Fruit fly (Drosophila melanogaster): Measurements from ENCODE around the gene Spn88Ea.

Gene Spn88Ea

DNA sequence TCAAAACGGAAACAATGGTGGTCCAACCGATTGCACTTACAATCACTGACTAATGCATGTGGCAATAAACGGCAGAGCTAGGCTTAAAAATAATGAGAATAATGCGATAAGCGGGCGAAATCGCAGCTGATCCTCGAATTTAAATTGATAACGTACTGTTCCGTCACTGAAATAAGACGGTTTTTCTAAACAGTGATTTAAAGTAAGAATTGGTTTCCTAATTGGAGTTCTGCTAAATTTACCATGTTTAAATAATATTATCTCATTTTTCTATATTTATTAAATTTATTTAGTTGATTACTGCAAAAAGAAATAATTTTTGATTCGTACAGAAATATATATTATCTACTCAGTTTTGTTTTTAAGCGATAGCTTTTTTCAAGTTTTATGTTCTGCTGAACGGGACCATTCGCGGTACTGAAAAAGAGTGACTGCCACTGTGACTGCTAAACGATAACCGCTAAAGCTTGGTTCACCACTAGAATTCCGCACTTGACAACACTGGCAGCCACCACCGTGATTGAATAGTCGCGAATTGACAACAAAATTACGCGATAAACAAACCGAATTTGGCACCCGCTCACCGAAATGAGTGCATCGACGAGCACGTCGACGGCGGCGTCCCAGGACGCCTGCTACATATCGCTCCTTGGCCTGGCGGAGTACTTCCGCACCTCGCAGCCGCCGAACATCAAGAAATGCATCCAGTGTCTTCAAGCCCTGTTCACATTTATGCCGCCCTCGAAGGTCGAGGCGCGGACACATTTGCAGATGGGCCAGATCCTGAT lies 2.7 kb upstream of the Spn88Ea start, which contains the start of the genes Spn88Eb and Mau2:
Spn88Eb (minus strand) TSS at position 51 of the 788 bp plus-strand sequence.
Mau2 (plus strand) TSS at position 493 of the 788 bp plus-strand sequence.
- TF ChIP-seq noc (tag; optimal IDR thresholded peaks at IDR 0.05), result peak; percentile 36

DNA sequence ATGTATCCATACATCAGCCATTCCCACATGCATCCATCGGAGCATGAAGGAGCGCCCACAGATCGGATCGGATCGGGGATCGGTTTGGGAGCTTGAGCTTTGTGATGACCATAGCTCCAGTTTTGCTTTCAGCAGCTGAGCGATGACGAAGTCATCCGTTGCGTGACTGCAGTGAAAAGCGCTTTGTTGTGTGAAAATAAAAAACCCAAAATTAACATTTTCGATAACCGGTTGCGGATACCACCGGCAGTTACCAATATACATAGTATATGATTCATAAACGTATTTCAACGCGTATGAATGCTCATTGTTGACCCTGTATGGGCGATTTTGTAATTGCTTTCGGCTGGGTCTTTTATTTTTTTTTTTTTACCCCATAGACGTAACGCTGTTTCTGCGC lies 1.0 kb downstream of the Spn88Ea start:
- TF ChIP-seq noc (tag; optimal IDR thresholded peaks at IDR 0.05), result no peak

DNA sequence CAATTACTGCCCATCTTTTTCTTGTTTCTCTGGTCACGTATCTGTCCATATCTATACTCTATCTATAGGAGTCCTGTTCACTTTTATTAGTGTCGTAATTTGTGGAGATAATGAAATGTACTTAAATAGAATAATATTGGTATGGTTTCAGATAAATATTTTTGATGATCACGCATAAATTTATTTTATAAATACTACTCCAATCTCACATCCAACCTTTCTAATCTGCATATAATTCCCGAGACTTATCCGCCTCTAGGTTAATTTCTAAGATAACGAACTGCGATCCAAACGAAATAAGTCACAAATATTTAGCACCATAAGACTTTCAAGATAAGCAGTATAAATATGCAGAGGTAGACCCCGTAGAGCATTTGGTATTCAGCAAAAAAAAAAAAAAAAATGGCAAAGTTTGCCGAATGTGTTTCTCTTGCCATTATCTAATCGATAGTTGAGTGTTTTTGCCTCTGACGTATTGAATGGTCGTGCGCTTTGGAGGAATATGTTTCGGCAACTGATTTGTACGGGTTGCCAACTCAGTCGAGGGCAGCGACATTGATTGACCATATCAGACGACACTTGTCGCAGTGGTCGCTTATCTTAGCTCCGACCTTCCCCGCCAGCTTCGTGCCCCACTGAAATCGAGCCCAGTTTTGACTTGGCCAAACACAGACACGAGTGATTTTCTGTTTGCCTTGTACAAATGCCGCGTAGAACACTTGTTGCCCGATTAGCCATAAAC lies 8.0 kb downstream of the Spn88Ea start:
- TF ChIP-seq noc (tag; optimal IDR thresholded peaks at IDR 0.05), result peak; percentile 82

DNA sequence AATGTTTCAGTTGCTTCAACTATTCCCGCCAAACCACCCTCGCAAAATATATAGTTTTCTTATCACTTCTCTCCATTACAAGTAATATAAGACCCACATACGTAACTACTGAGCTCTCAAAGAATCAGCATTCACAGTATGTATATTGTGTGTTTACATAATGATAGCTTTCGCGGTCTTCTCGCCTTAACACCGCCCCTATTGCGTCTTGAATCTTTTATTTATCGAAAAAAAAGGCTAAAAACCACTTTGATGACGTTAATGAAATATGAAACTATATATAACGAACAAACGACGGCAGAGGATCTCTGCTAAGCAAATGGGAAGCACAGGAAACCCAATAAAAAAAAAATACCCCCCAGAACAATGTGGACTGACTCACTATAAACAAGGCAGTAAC lies 8.9 kb downstream of the Spn88Ea start:
- no peak for TF ChIP-seq noc (tag; optimal IDR thresholded peaks at IDR 0.05)

DNA sequence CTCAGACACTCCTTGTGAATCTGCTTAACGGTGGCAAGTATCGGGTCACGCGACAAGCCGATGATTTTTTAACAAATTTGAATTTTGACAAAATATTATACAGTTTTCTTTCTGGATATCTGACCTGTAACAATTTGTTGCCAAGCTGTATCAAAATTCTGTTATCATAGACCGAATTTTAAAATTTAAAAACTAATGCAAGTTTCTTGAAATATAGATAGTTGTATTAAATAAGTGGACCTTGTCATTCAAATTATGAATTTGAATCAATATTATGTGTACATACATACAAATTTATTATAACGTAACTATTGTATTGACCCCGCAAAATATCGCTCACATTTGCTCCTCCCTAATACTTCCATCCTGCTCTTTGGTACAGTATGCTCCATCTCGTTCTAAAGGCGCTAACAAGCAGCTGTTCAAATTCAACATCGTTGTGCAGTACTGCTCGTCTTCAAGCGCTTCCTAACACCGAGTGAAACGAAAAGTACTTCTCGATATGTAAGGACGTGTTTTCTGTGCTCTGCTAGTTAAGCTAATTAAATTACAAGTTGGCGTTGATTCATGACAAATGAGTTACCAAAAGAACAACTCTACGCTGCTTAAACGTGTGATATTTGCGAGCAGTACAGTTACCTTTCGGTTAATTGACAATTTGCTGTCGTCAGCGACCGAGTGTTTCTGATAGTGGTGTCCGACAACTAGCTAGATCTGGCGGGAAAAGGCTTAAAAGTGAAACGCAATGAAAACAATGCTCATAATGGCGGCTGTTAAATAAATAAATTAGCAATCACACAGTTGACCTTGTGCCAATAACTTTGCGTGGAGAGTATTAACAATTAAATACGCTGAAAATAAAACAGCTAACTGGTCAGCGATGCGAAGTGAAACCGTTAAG lies 9.9 kb downstream of the Spn88Ea start, which contains the start of the genes Kpc1 and CG42542:
Kpc1 (minus strand) TSS at position 77 of the 901 bp plus-strand sequence.
CG42542 (plus strand) TSS at position 465 of the 901 bp plus-strand sequence.
- peak; percentile 32 for TF ChIP-seq noc (tag; optimal IDR thresholded peaks at IDR 0.05)

DNA sequence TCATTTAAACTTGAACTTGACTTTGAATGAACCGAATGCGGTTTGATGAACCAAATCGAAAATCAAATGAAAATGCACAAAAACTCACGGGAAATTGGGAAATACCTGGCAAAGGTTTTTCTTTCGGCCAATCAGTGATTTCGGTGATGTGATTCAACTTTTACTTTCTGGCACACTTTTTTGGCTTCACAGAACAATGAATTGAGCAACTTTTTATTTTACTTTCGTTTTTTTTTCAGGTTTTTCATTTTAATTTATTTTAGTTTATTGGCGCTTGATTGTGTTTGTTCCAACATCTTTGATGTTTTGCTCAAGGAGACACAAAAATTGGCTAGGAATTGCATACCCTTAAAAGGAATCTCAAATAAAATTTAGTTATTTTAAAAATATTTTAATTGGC lies 24.8 kb downstream of the Spn88Ea start, which contains the start of gene Mf:
Mf (minus strand) TSS at position 44 of the 400 bp plus-strand sequence.
- TF ChIP-seq noc (tag; optimal IDR thresholded peaks at IDR 0.05), result no peak

DNA sequence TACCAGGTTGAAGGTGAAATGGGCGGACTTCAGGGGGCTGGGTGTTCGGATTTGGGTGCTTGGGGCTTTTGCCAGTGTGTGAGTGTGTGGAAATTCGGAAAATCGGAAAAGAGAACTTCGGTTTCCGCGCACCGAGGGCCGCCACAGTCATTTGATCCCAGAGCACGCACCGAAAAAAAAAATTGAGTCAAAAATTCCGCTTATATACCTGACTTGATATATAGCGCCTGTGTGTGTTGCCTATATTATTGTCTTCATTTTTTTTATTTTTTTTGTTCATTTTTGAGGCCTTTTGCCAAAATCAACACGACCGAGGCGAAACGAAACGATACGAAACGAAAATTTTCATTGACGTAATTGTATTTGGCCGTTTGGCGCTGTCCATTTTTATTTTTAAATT lies 29.0 kb downstream of the Spn88Ea start:
- no peak for TF ChIP-seq noc (tag; optimal IDR thresholded peaks at IDR 0.05)

Data from whole organism, larva.